Worm (Caenorhabditis elegans): ENCODE results near the gene mdh-1.
A peak's percentile ranks its signal among the peaks of the same experiment; 100 is the strongest.

- TF ChIP-seq cog-1 (tag; optimal IDR thresholded peaks at IDR 0.05), result no peak
- TF ChIP-seq T22C8.4 (GFP tag; IDR thresholded peaks at IDR 0.05), result 0 out of 2 replicates have a peak, but pooled peaks have one; percentile 12
- TF ChIP-seq med-1 (GFP tag; optimal IDR thresholded peaks at IDR 0.05; ENCODE audit: insufficient read depth), result no peak
- no peak for TF ChIP-seq klf-2 (GFP tag; conservative IDR thresholded peaks at IDR 0.05)
- TF ChIP-seq flt-1 (GFP tag; IDR thresholded peaks at IDR 0.05), result no peak
These were observed 27.5 kb downstream of the mdh-1 start, which contains the start of gene lec-10 for ce11 chrV:6488849-6489248.

All from whole organism, midembryonic.